Fruit fly (Drosophila melanogaster): ENCODE results near the gene CG7029.

dm6 chr3R:22776457-22776856, 25.8 kb downstream of the CG7029 start:
- TF ChIP-seq insv (optimal IDR thresholded peaks at IDR 0.05) (no peak), h (optimal IDR thresholded peaks at IDR 0.05) (no peak), psq (optimal IDR thresholded peaks at IDR 0.05) (no peak), Sin3A (optimal IDR thresholded peaks at IDR 0.05) (no peak), ttk (optimal IDR thresholded peaks at IDR 0.05) (no peak)
